Fruit fly (Drosophila melanogaster): ENCODE results near the gene Cipc.

dm6 chr3R:26098502-26099210 lies 8.0 kb upstream of the Cipc start, which contains the start of gene dysf:
- TF ChIP-seq pan (optimal IDR thresholded peaks at IDR 0.05) (no peak), Dll (optimal IDR thresholded peaks at IDR 0.05) (no peak), psq (optimal IDR thresholded peaks at IDR 0.05) (no peak), usp (GFP tag; optimal IDR thresholded peaks at IDR 0.05) (no peak)

All from whole organism.